Fruit fly (Drosophila melanogaster): Measurements from ENCODE around the gene CG44088.

Gene CG44088

dm6 chr3R:4806318-4806757, 31.5 kb upstream of the CG44088 start (continued):
- TF ChIP-seq acj6 (GFP tag; optimal IDR thresholded peaks at IDR 0.05) (no peak), Sox14 (GFP tag; optimal IDR thresholded peaks at IDR 0.05) (peak; percentile 15), ss (GFP tag; optimal IDR thresholded peaks at IDR 0.05) (peak; percentile 60 to 73), CG15336 (GFP tag; IDR thresholded peaks at IDR 0.05) (peak; percentile 48; the same call in 1 of the 2 replicates), Eip78C (GFP tag) (peak; percentile 84), fd59A (GFP tag; optimal IDR thresholded peaks at IDR 0.05) (no peak), Ets96B (tag; optimal IDR thresholded peaks at IDR 0.05) (peak; percentile 4), lz (GFP tag; optimal IDR thresholded peaks at IDR 0.05) (no peak), eg (GFP tag; IDR thresholded peaks at IDR 0.05) (peak; percentile 40; the same call in 1 of the 3 replicates), Sox102F (GFP tag; optimal IDR thresholded peaks at IDR 0.05) (peak; percentile 52), Hr4 (GFP tag; optimal IDR thresholded peaks at IDR 0.05) (no peak), Smox (GFP tag; optimal IDR thresholded peaks at IDR 0.05) (no peak), CG4318 (GFP tag; optimal IDR thresholded peaks at IDR 0.05) (no peak), Gug (GFP tag; IDR thresholded peaks at IDR 0.05) (no peak), Hr39 (GFP tag; optimal IDR thresholded peaks at IDR 0.05) (no peak), cyc (GFP tag; optimal IDR thresholded peaks at IDR 0.05) (no peak), fd85E (GFP tag; optimal IDR thresholded peaks at IDR 0.05) (no peak), CG11762 (GFP tag; optimal IDR thresholded peaks at IDR 0.05; ENCODE audit: insufficient read depth) (no peak), Met (GFP tag; optimal IDR thresholded peaks at IDR 0.05) (peak; percentile 49), CG3919 (GFP tag; optimal IDR thresholded peaks at IDR 0.05) (peak; percentile 66), CG32006 (GFP tag; optimal IDR thresholded peaks at IDR 0.05) (peak; percentile 19), salr (GFP tag; optimal IDR thresholded peaks at IDR 0.05) (no peak), pdm3 (GFP tag; optimal IDR thresholded peaks at IDR 0.05) (peak; percentile 11), dsx (GFP tag; optimal IDR thresholded peaks at IDR 0.05; ENCODE audit: poor library complexity, severe bottlenecking) (peak; percentile 45), CG6854 (GFP tag; optimal IDR thresholded peaks at IDR 0.05) (peak; percentile 91), net (GFP tag; optimal IDR thresholded peaks at IDR 0.05) (peak; percentile 70), CG16779 (tag; optimal IDR thresholded peaks at IDR 0.05) (peak; percentile 17), CG8119 (GFP tag; IDR thresholded peaks at IDR 0.05) (no peak), svp (GFP tag) (no peak), CG6792 (GFP tag; optimal IDR thresholded peaks at IDR 0.05) (peak; percentile 42), CG11294 (GFP tag; IDR thresholded peaks at IDR 0.05) (no peak), fkh (GFP tag; optimal IDR thresholded peaks at IDR 0.05) (peak; percentile 87), vri (GFP tag; optimal IDR thresholded peaks at IDR 0.05) (peak; percentile 68), CG6808 (GFP tag; optimal IDR thresholded peaks at IDR 0.05) (peak; percentile 49), Blimp-1 (GFP tag; optimal IDR thresholded peaks at IDR 0.05) (no peak), spab (GFP tag; optimal IDR thresholded peaks at IDR 0.05) (no peak), OdsH (GFP tag; optimal IDR thresholded peaks at IDR 0.05) (peak; percentile 2), CG31627 (GFP tag; optimal IDR thresholded peaks at IDR 0.05) (no peak), CG1621 (tag; optimal IDR thresholded peaks at IDR 0.05) (no peak)

DNA sequence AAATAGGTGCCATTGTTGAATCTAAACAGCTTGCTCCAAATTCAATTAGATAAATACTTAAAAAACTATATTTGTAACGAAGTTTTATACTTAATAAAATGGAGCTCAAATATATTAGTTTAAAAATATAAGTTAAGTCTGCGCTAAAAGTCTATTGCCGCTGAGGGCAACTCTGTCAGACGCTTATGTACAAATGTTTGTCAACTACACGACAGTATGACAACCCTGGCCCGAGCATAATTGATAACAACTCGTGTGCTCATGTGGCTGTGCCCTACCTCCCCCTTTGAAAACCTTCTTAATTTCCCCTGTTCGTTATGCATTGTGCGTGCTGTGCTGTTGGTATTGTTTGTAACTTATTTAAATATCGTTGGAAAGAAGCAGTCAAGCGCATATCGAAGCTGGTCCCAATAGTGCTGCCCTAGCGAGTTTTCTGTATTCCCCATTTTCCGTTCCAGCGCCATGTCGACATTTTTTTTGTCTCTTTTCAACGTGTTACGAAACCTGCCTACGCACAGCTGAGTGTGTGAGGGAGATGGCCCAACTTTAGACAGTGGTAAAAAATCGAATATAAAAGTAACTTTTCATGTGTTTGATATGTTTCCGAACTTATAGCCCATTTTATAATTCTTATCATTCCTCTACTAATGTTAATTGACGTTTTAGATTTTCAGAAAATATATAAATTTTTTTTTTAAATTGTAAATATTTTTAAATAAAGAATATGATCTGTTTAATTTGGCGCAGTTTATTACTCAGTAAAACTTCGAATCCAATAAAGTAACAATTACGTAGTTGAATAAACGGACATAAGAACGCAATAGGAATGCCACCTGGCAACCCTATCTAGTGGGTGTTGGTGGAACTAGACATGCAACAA, 30.2 kb upstream of the CG44088 start:
- TF ChIP-seq CG6792 (GFP tag; optimal IDR thresholded peaks at IDR 0.05) (no peak), CG6808 (GFP tag; optimal IDR thresholded peaks at IDR 0.05) (peak; percentile 5), Eip75B (GFP tag; optimal IDR thresholded peaks at IDR 0.05) (no peak), OdsH (GFP tag; optimal IDR thresholded peaks at IDR 0.05) (peak; percentile 30), CG9139 (GFP tag; optimal IDR thresholded peaks at IDR 0.05) (no peak), esn (GFP tag; optimal IDR thresholded peaks at IDR 0.05) (no peak), Hr4 (GFP tag; optimal IDR thresholded peaks at IDR 0.05) (no peak), Eip93F (GFP tag; optimal IDR thresholded peaks at IDR 0.05) (no peak), Sox15 (GFP tag; optimal IDR thresholded peaks at IDR 0.05) (no peak), Hr39 (GFP tag; optimal IDR thresholded peaks at IDR 0.05) (no peak), acj6 (GFP tag; optimal IDR thresholded peaks at IDR 0.05) (peak; percentile 32), CG10669 (GFP tag; optimal IDR thresholded peaks at IDR 0.05) (peak; percentile 13), spab (GFP tag; optimal IDR thresholded peaks at IDR 0.05) (no peak), CG8319 (GFP tag; optimal IDR thresholded peaks at IDR 0.05) (no peak), CG11294 (GFP tag; IDR thresholded peaks at IDR 0.05) (no peak), CG34406 (GFP tag; optimal IDR thresholded peaks at IDR 0.05) (no peak), Hr38 (GFP tag; optimal IDR thresholded peaks at IDR 0.05) (no peak), Eip78C (GFP tag) (peak; percentile 31), CG6163 (GFP tag; IDR thresholded peaks at IDR 0.05) (0 out of 3 replicates have a peak, but pooled peaks have one; percentile 8), CG3032 (tag; optimal IDR thresholded peaks at IDR 0.05) (peak; percentile 45)
